Worm (Caenorhabditis elegans) whole organism, L2 larva: ENCODE data around the gene srab-4.
A peak's percentile ranks its signal among the peaks of the same experiment; 100 is the strongest.

Experiments
- ceh-82 ChIP-seq: fragments of 150-350 bp; optimal IDR thresholded peaks from 2 replicates; lab custom pipeline; 2014; ENCODE audit warnings: missing biosample characterization, missing genetic modification characterization
- nhr-10 ChIP-seq: sonication (generic microtip); optimal IDR thresholded peaks from 2 replicates; lab custom pipeline; 2017; ENCODE audit warnings: missing biosample characterization, missing genetic modification characterization
- nhr-21 ChIP-seq: fragments of 150-350 bp; optimal IDR thresholded peaks from 2 replicates; lab custom pipeline; 2014; ENCODE audit warnings: missing biosample characterization, missing genetic modification characterization
- nhr-25 ChIP-seq: fragments of 150-350 bp; sonication (generic microtip); optimal IDR thresholded peaks from 3 replicates; lab custom pipeline; 2014; ENCODE audit warnings: missing biosample characterization, missing genetic modification characterization
- nhr-77 ChIP-seq: fragments of 150-350 bp; optimal IDR thresholded peaks from 2 replicates; lab custom pipeline; 2014; ENCODE audit warnings: missing biosample characterization, missing genetic modification characterization
- sma-3 ChIP-seq: sonication (generic microtip); optimal IDR thresholded peaks from 2 replicates; lab custom pipeline; 2016; ENCODE audit warnings: missing genetic modification reagents, missing genetic modification characterization, missing compliant biosample characterization
- unc-39 ChIP-seq: fragments of 150-350 bp; optimal IDR thresholded peaks from 2 replicates; lab custom pipeline; 2014; ENCODE audit warnings: missing biosample characterization, missing genetic modification characterization

ce11 chrV:6998303-6998884, 5.6 kb upstream of the srab-4 start, which contains the start of gene nhr-42:
- peak; percentile 60 for TF ChIP-seq nhr-25 (tag; lab: Kevin White, UChicago)
- no peak for TF ChIP-seq nhr-77 (tag; lab: Kevin White, UChicago)
- no peak for TF ChIP-seq nhr-21 (tag; lab: Kevin White, UChicago)
- TF ChIP-seq unc-39 (tag; lab: Kevin White, UChicago) = no peak
- TF ChIP-seq nhr-10 (tag; lab: Kevin White, UChicago) = no peak
- TF ChIP-seq ceh-82 (tag; lab: Kevin White, UChicago) = no peak
- TF ChIP-seq sma-3 = peak; percentile 37
